Worm (Caenorhabditis elegans) whole organism, young adult: ENCODE data around the gene odr-10.

Experiments
- B0035.1 ChIP-seq: sonication (generic microtip); optimal IDR thresholded peaks from 2 replicates; lab custom pipeline; 2016; ENCODE audit warnings: missing genetic modification characterization, mild to moderate bottlenecking, missing compliant biosample characterization, missing genotype, missing genetic modification reagents
- F37B4.10 ChIP-seq: fragments of 200-800 bp; sonication (Bioruptor generic); IDR thresholded peaks from 2 replicates; pipeline ENCODE4 v1.3.6; 2022; ENCODE audit warnings: missing genetic modification characterization, missing compliant biosample characterization
- akir-1 ChIP-seq: fragments of 200-800 bp; sonication (Bioruptor generic); optimal IDR thresholded peaks from 2 replicates; lab custom pipeline; 2018; ENCODE audit warnings: mild to moderate bottlenecking, missing genetic modification characterization, moderate library complexity, missing compliant biosample characterization
- atf-7 ChIP-seq: sonication (generic microtip); optimal IDR thresholded peaks from 2 replicates; lab custom pipeline; 2017; ENCODE audit warnings: mild to moderate bottlenecking, missing genetic modification characterization, missing compliant biosample characterization
- ceh-100 ChIP-seq: fragments of 200-800 bp; sonication (Bioruptor generic); IDR thresholded peaks from 2 replicates; pipeline ENCODE4 v1.3.6; 2022; ENCODE audit warnings: missing genetic modification reagents, missing genetic modification characterization, missing compliant biosample characterization
- chd-7 ChIP-seq: sonication (generic microtip); optimal IDR thresholded peaks from 2 replicates; lab custom pipeline; 2016; ENCODE audit warnings: mild to moderate bottlenecking, missing genetic modification characterization, moderate library complexity, missing compliant biosample characterization
- die-1 ChIP-seq: sonication (generic microtip); optimal IDR thresholded peaks from 2 replicates; lab custom pipeline; 2016; ENCODE audit warnings: missing genotype, mild to moderate bottlenecking, missing genetic modification characterization, missing compliant biosample characterization
- hlh-26 ChIP-seq: fragments of 200-800 bp; sonication (Bioruptor generic); conservative IDR thresholded peaks from 2 replicates; pipeline ENCODE4 v1.3.6; 2022; ENCODE audit warnings: missing genetic modification reagents, missing genetic modification characterization, missing compliant biosample characterization
- mcd-1 ChIP-seq: fragments of 200-800 bp; sonication (Bioruptor generic); IDR thresholded peaks from 2 replicates; pipeline ENCODE4 v1.3.6; 2022; ENCODE audit warnings: missing genetic modification reagents, missing genetic modification characterization, missing compliant biosample characterization
- rpc-1 ChIP-seq, 2 experiments: fragments of 150-350 bp in 1 of 2; sonication (generic microtip) in 1 of 2; optimal IDR thresholded peaks; 2 replicates each; lab custom pipeline; 2014 to 2018; ENCODE audit warnings: missing biosample characterization in 1 of 2, missing genetic modification characterization in 1 of 2, missing genetic modification reagents in 1 of 2, missing genotype in 1 of 2
- somi-1 ChIP-seq: fragments of 200-800 bp; sonication (Bioruptor generic); optimal IDR thresholded peaks from 2 replicates; lab custom pipeline; 2018; ENCODE audit warnings: mild to moderate bottlenecking, missing genetic modification characterization, missing compliant biosample characterization
- sptf-2 ChIP-seq: fragments of 200-800 bp; sonication (Bioruptor generic); optimal IDR thresholded peaks from 2 replicates; lab custom pipeline; 2018; ENCODE audit warnings: mild to moderate bottlenecking, missing genetic modification characterization, missing compliant biosample characterization
- unc-62 ChIP-seq: fragments of 150-350 bp; optimal IDR thresholded peaks from 2 replicates; lab custom pipeline; 2014; ENCODE audit warnings: missing biosample characterization, missing genetic modification reagents, missing genetic modification characterization

DNA sequence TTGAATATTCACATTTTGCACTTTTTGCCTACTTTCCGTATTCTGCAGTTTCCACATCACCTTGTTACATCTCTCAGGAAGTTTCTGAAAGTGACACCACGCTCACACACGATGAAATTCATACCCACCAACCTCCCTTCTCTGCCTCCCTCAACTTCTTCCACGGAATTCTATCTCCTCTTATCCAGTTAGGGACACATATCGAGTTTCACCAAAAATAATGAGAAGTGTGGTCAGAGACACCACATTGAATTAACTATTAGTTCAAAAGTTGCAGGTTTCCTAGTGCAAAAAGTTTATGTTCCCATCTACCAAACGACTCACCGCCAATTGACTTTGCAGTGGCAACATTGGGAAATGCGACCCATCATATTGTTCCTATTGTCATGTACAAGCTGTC, 15.3 kb downstream of the odr-10 start:
- no peak for TF ChIP-seq hlh-26 (GFP tag; lab: Robert Waterston, UW)
- no peak for TF ChIP-seq ceh-100
- TF ChIP-seq B0035.1 (tag; lab: Kevin White, UChicago), result no peak
- TF ChIP-seq somi-1 (GFP tag; lab: Kevin White, UChicago), result no peak
- no peak for TF ChIP-seq die-1 (tag; lab: Kevin White, UChicago)
- TF ChIP-seq atf-7, result no peak
- no peak for TF ChIP-seq F37B4.10
- TF ChIP-seq mcd-1, result no peak
- no peak for TF ChIP-seq rpc-1 (optimal IDR thresholded peaks at IDR 0.05; lab: Kevin White, UChicago)
- TF ChIP-seq rpc-1 (tag; optimal IDR thresholded peaks at IDR 0.05; lab: Kevin White, UChicago), result no peak
- no peak for TF ChIP-seq unc-62 (GFP tag; lab: Kevin White, UChicago)
- TF ChIP-seq akir-1 (GFP tag; lab: Kevin White, UChicago), result no peak
- no peak for TF ChIP-seq chd-7
- TF ChIP-seq sptf-2 (GFP tag; lab: Kevin White, UChicago), result no peak
